Worm (Caenorhabditis elegans) whole organism, mixed stage, embryonic: ENCODE data around the gene fos-1.

Source experiments
- elt-3 ChIP-seq: fragments of 150-350 bp; optimal IDR thresholded peaks from 2 replicates; lab custom pipeline; 2014; ENCODE audit warnings: missing biosample characterization, missing genetic modification characterization
- flh-1 ChIP-seq: fragments of 200-800 bp; sonication (Bioruptor generic); optimal IDR thresholded peaks from 2 replicates; lab custom pipeline; 2018; ENCODE audit warnings: mild to moderate bottlenecking, missing genetic modification characterization, moderate library complexity, missing compliant biosample characterization
- lin-13 ChIP-seq: fragments of 150-350 bp; optimal IDR thresholded peaks from 2 replicates; lab custom pipeline; 2014; ENCODE audit warnings: missing biosample characterization, missing genetic modification characterization
- lsy-2 ChIP-seq: fragments of 150-350 bp; optimal IDR thresholded peaks from 2 replicates; lab custom pipeline; 2014; ENCODE audit warnings: missing biosample characterization, missing genetic modification characterization
- nhr-12 ChIP-seq: fragments of 150-350 bp; optimal IDR thresholded peaks from 2 replicates; lab custom pipeline; 2014; ENCODE audit warnings: missing biosample characterization, missing genetic modification characterization
- nhr-76 ChIP-seq: sonication (generic microtip); optimal IDR thresholded peaks from 2 replicates; lab custom pipeline; 2017; ENCODE audit warnings: missing biosample characterization, missing genetic modification characterization
- unc-39 ChIP-seq: fragments of 150-350 bp; optimal IDR thresholded peaks from 2 replicates; lab custom pipeline; 2014; ENCODE audit warnings: missing biosample characterization, missing genetic modification characterization
- unc-62 ChIP-seq: fragments of 150-350 bp; optimal IDR thresholded peaks from 2 replicates; lab custom pipeline; 2014; ENCODE audit warnings: missing biosample characterization, missing genetic modification reagents, missing genetic modification characterization
- zip-8 ChIP-seq: fragments of 150-350 bp; optimal IDR thresholded peaks from 2 replicates; lab custom pipeline; 2014; ENCODE audit warnings: missing biosample characterization, missing genetic modification characterization
- ztf-11 ChIP-seq: fragments of 150-350 bp; optimal IDR thresholded peaks from 2 replicates; lab custom pipeline; 2014; ENCODE audit warnings: missing biosample characterization, missing genetic modification characterization

DNA sequence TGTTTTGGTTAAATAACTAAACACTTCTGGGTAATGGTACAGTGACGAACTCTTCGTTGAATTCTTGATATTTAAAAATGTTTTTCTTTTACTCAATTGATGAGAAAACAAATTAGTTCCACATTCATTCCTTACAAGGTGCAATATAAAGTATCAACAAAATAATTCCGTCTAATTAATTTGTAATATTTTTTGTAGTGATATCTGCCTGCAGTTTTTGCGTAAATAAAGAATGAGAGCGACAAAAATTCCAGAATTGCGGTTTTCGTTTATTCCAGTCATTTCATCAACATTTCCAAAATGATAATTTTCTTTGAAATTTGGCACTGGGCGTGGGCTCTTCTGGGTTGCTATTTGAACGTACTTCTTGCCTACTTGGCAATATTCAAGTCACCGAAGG lies 51.9 kb downstream of the fos-1 start, which contains the start of gene srd-20:
- TF ChIP-seq unc-62 (GFP tag; lab: Kevin White, UChicago) (no peak), elt-3 (tag; lab: Kevin White, UChicago) (no peak), lin-13 (tag; lab: Kevin White, UChicago) (no peak), nhr-76 (tag; lab: Kevin White, UChicago) (no peak), ztf-11 (tag; lab: Kevin White, UChicago) (no peak), unc-39 (tag; lab: Kevin White, UChicago) (no peak), nhr-12 (tag; lab: Kevin White, UChicago) (no peak), flh-1 (GFP tag; lab: Kevin White, UChicago) (no peak), lsy-2 (tag; lab: Kevin White, UChicago) (no peak), zip-8 (tag; lab: Kevin White, UChicago) (no peak)
